Worm (Caenorhabditis elegans) whole organism, L2 larva: ENCODE results near the gene tbc-14.

Experiments
- C34F6.9 ChIP-seq: fragments of 150-350 bp; optimal IDR thresholded peaks from 2 replicates; lab custom pipeline; 2014; ENCODE audit warnings: missing biosample characterization, missing genetic modification characterization
- F13H6.1 ChIP-seq: sonication (generic microtip); optimal IDR thresholded peaks from 2 replicates; lab custom pipeline; 2016; ENCODE audit warnings: missing genetic modification characterization, missing compliant biosample characterization
- Y55F3AM.14 ChIP-seq: fragments of 200-800 bp; sonication (Bioruptor generic); optimal IDR thresholded peaks from 2 replicates; lab custom pipeline; 2018; ENCODE audit warnings: mild to moderate bottlenecking, missing genetic modification characterization, missing compliant biosample characterization
- alr-1 ChIP-seq: fragments of 150-350 bp; optimal IDR thresholded peaks from 2 replicates; lab custom pipeline; 2014; ENCODE audit warnings: missing biosample characterization, missing genetic modification characterization
- aly-2 ChIP-seq: fragments of 150-350 bp; optimal IDR thresholded peaks from 2 replicates; lab custom pipeline; 2014; ENCODE audit warnings: missing biosample characterization, missing genetic modification characterization
- ama-1 ChIP-seq: fragments of 150-350 bp; optimal IDR thresholded peaks from 2 replicates; lab custom pipeline; 2018; ENCODE audit warnings: inconsistent platforms
- blmp-1 ChIP-seq: sonication (generic microtip); optimal IDR thresholded peaks from 2 replicates; lab custom pipeline; 2017; ENCODE audit warnings: missing genetic modification characterization, mild to moderate bottlenecking, missing compliant biosample characterization, antibody characterized with exemption, moderate library complexity; ENCODE audit not compliant: insufficient read depth
- ceh-82 ChIP-seq: fragments of 150-350 bp; optimal IDR thresholded peaks from 2 replicates; lab custom pipeline; 2014; ENCODE audit warnings: missing biosample characterization, missing genetic modification characterization
- crh-2 ChIP-seq: sonication (generic microtip); optimal IDR thresholded peaks from 2 replicates; lab custom pipeline; 2017; ENCODE audit warnings: missing biosample characterization, missing genetic modification characterization
- dmd-4 ChIP-seq: sonication (generic microtip); optimal IDR thresholded peaks from 2 replicates; lab custom pipeline; 2017; ENCODE audit warnings: missing biosample characterization, missing genetic modification characterization
- egl-27 ChIP-seq: sonication (generic microtip); optimal IDR thresholded peaks from 3 replicates; lab custom pipeline; 2017; ENCODE audit warnings: missing biosample characterization, missing genetic modification reagents, missing genetic modification characterization
- elt-3 ChIP-seq: sonication (generic microtip); optimal IDR thresholded peaks from 2 replicates; lab custom pipeline; 2017; ENCODE audit warnings: missing biosample characterization, missing genetic modification characterization
- fos-1 ChIP-seq: fragments of 150-350 bp; optimal IDR thresholded peaks from 2 replicates; lab custom pipeline; 2014; ENCODE audit warnings: missing biosample characterization, missing genetic modification characterization
- gmeb-1 ChIP-seq: fragments of 150-350 bp; optimal IDR thresholded peaks from 2 replicates; lab custom pipeline; 2014; ENCODE audit warnings: missing biosample characterization, missing genetic modification characterization
- lin-13 ChIP-seq: fragments of 150-350 bp; optimal IDR thresholded peaks from 2 replicates; lab custom pipeline; 2014; ENCODE audit warnings: missing biosample characterization, missing genetic modification reagents, missing genetic modification characterization
- lsy-2 ChIP-seq, 2 experiments: fragments of 150-350 bp in 1 of 2; sonication (generic microtip) in 1 of 2; optimal IDR thresholded peaks; 2 replicates each; lab custom pipeline; 2014 to 2017; ENCODE audit warnings: missing biosample characterization in 2 of 2, missing genetic modification characterization in 2 of 2
- mbf-1 ChIP-seq: sonication (generic microtip); optimal IDR thresholded peaks from 2 replicates; lab custom pipeline; 2017; ENCODE audit warnings: missing biosample characterization, missing genetic modification characterization
- mdl-1 ChIP-seq, 2 experiments: fragments of 150-350 bp in 1 of 2; sonication (generic microtip) in 1 of 2; optimal IDR thresholded peaks; 2 replicates each; lab custom pipeline; 2017; ENCODE audit warnings: missing biosample characterization in 2 of 2, missing genetic modification characterization in 2 of 2
- nhr-10 ChIP-seq: sonication (generic microtip); optimal IDR thresholded peaks from 2 replicates; lab custom pipeline; 2017; ENCODE audit warnings: missing biosample characterization, missing genetic modification characterization
- nhr-11 ChIP-seq: fragments of 150-350 bp; optimal IDR thresholded peaks from 2 replicates; lab custom pipeline; 2014; ENCODE audit warnings: missing biosample characterization, missing genetic modification characterization
- nhr-12 ChIP-seq: fragments of 150-350 bp; optimal IDR thresholded peaks from 2 replicates; lab custom pipeline; 2014; ENCODE audit warnings: missing biosample characterization, missing genetic modification characterization
- nhr-129 ChIP-seq: fragments of 150-350 bp; optimal IDR thresholded peaks from 2 replicates; lab custom pipeline; 2014; ENCODE audit warnings: missing biosample characterization, missing genetic modification characterization
- nhr-21 ChIP-seq: fragments of 150-350 bp; optimal IDR thresholded peaks from 2 replicates; lab custom pipeline; 2014; ENCODE audit warnings: missing biosample characterization, missing genetic modification characterization
- nhr-23 ChIP-seq: fragments of 150-350 bp; optimal IDR thresholded peaks from 2 replicates; lab custom pipeline; 2014; ENCODE audit warnings: missing biosample characterization, missing genetic modification reagents, missing genetic modification characterization
- nhr-237 ChIP-seq: fragments of 150-350 bp; optimal IDR thresholded peaks from 2 replicates; lab custom pipeline; 2014; ENCODE audit warnings: missing biosample characterization, missing genetic modification characterization
- nhr-25 ChIP-seq: fragments of 150-350 bp; sonication (generic microtip); optimal IDR thresholded peaks from 3 replicates; lab custom pipeline; 2014; ENCODE audit warnings: missing biosample characterization, missing genetic modification characterization
- nhr-6 ChIP-seq: fragments of 150-350 bp; optimal IDR thresholded peaks from 2 replicates; lab custom pipeline; 2014; ENCODE audit warnings: missing biosample characterization, missing genetic modification characterization
- peb-1 ChIP-seq: fragments of 150-350 bp; optimal IDR thresholded peaks from 2 replicates; lab custom pipeline; 2014; ENCODE audit warnings: missing biosample characterization, missing genetic modification characterization
- sem-4 ChIP-seq: fragments of 150-350 bp; optimal IDR thresholded peaks from 2 replicates; lab custom pipeline; 2014; ENCODE audit warnings: missing biosample characterization, missing genetic modification reagents, missing genetic modification characterization
- skn-1 ChIP-seq: sonication (generic microtip); optimal IDR thresholded peaks from 2 replicates; lab custom pipeline; 2017; ENCODE audit warnings: missing biosample characterization, missing genetic modification characterization
- sma-3 ChIP-seq: sonication (generic microtip); optimal IDR thresholded peaks from 2 replicates; lab custom pipeline; 2016; ENCODE audit warnings: missing genetic modification reagents, missing genetic modification characterization, missing compliant biosample characterization
- sma-9 ChIP-seq, 2 experiments: fragments of 150-350 bp in 1 of 2; sonication (generic microtip) in 1 of 2; optimal IDR thresholded peaks; 2 replicates each; lab custom pipeline; 2014 to 2016; ENCODE audit warnings: missing genetic modification characterization in 2 of 2, mild to moderate bottlenecking in 1 of 2, missing biosample characterization in 1 of 2, missing compliant biosample characterization in 1 of 2, missing genetic modification reagents in 1 of 2, moderate library complexity in 1 of 2
- snpc-4 ChIP-seq: fragments of 150-350 bp; optimal IDR thresholded peaks from 2 replicates; lab custom pipeline; 2014; ENCODE audit warnings: missing biosample characterization, missing genetic modification characterization
- unc-39 ChIP-seq: fragments of 150-350 bp; optimal IDR thresholded peaks from 2 replicates; lab custom pipeline; 2014; ENCODE audit warnings: missing biosample characterization, missing genetic modification characterization
- unc-55 ChIP-seq: fragments of 150-350 bp; sonication (generic microtip); optimal IDR thresholded peaks from 3 replicates; lab custom pipeline; 2014; ENCODE audit warnings: missing biosample characterization, missing genetic modification reagents, missing genetic modification characterization
- unc-62 ChIP-seq: fragments of 150-350 bp; optimal IDR thresholded peaks from 2 replicates; lab custom pipeline; 2014; ENCODE audit warnings: missing biosample characterization, missing genetic modification reagents, missing genetic modification characterization
- zag-1 ChIP-seq: fragments of 150-350 bp; optimal IDR thresholded peaks from 2 replicates; lab custom pipeline; 2014; ENCODE audit warnings: missing biosample characterization, missing genetic modification characterization
- ztf-11 ChIP-seq: sonication (generic microtip); optimal IDR thresholded peaks from 2 replicates; lab custom pipeline; 2017; ENCODE audit warnings: missing biosample characterization, missing genetic modification characterization
- ztf-4 ChIP-seq: fragments of 150-350 bp; optimal IDR thresholded peaks from 2 replicates; lab custom pipeline; 2014; ENCODE audit warnings: missing biosample characterization, missing genetic modification characterization

tbc-14 gene

ce11 chrII:13477230-13477629 is 29.8 kb upstream of the tbc-14 start:
- TF ChIP-seq lsy-2 (tag; optimal IDR thresholded peaks at IDR 0.05; lab: Kevin White, UChicago) (peak; percentile 46 to 71), gmeb-1 (peak; percentile 77), lin-13 (GFP tag; lab: Kevin White, UChicago) (peak; percentile 29), ama-1 (lab: Kevin White, UChicago) (peak; percentile 5), ztf-11 (tag; lab: Kevin White, UChicago) (no peak), nhr-25 (tag; lab: Kevin White, UChicago) (peak; percentile 2), C34F6.9 (tag; lab: Kevin White, UChicago) (peak; percentile 73), alr-1 (tag; lab: Kevin White, UChicago) (no peak), nhr-23 (tag; lab: Kevin White, UChicago) (no peak), unc-55 (GFP tag; lab: Kevin White, UChicago) (peak; percentile 73), peb-1 (no peak), nhr-10 (tag; lab: Kevin White, UChicago) (no peak), crh-2 (peak; percentile 48), aly-2 (tag; lab: Kevin White, UChicago) (no peak), mbf-1 (no peak), sma-3 (GFP tag; lab: Kevin White, UChicago) (peak; percentile 44), F13H6.1 (peak; percentile 16), unc-62 (no peak), sem-4 (tag; lab: Kevin White, UChicago) (no peak), nhr-129 (peak; percentile 24), sma-9 (GFP tag; optimal IDR thresholded peaks at IDR 0.05; lab: Kevin White, UChicago) (peak; percentile 29), sma-9 (tag; optimal IDR thresholded peaks at IDR 0.05; lab: Kevin White, UChicago) (no peak), nhr-21 (tag; lab: Kevin White, UChicago) (peak; percentile 2)

- TF ChIP-seq nhr-237 (tag; lab: Kevin White, UChicago): no peak
- no peak for TF ChIP-seq dmd-4 (tag; lab: Kevin White, UChicago)
- TF ChIP-seq nhr-12 (tag; lab: Kevin White, UChicago): no peak
- no peak for TF ChIP-seq ama-1 (lab: Kevin White, UChicago)
- no peak for TF ChIP-seq sem-4 (tag; lab: Kevin White, UChicago)
- no peak for TF ChIP-seq fos-1 (tag; lab: Kevin White, UChicago)
- TF ChIP-seq aly-2 (tag; lab: Kevin White, UChicago): no peak
- no peak for TF ChIP-seq peb-1
- TF ChIP-seq skn-1 (tag; lab: Kevin White, UChicago): no peak
- TF ChIP-seq blmp-1 (tag; lab: Kevin White, UChicago): no peak
- TF ChIP-seq elt-3 (tag; lab: Kevin White, UChicago): no peak
- no peak for TF ChIP-seq unc-39
- TF ChIP-seq unc-62: no peak
- no peak for TF ChIP-seq nhr-25 (tag; lab: Kevin White, UChicago)
- no peak for TF ChIP-seq ceh-82
- TF ChIP-seq snpc-4 (tag; lab: Kevin White, UChicago): no peak
Observed at ce11 chrII:13472101-13472500, 24.7 kb upstream of the tbc-14 start, which contains the start of gene E01G4.5. Gene E01G4.5 (plus strand): TSS chrII:13472401.

DNA sequence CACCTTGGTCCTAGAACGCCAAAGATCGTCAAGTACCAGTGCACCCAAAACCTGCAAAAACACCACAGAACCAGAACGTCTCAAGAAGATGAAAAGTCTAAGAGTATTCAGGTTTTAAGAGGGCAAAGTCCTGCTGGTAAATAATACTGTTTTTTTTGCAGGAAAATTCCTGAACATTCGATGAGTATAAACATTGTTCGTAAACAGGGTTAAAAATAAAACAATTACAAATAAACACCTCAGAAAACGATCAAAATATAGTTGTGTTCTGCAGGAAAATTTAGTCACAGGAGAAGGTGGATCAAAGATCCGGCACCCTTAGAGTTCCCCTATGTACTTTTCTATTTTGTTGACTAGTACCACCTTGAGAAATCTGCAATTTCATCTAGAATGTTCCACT is 23.3 kb upstream of the tbc-14 start:
- TF ChIP-seq alr-1 (tag; lab: Kevin White, UChicago) (no peak), nhr-10 (tag; lab: Kevin White, UChicago) (no peak), Y55F3AM.14 (GFP tag; lab: Kevin White, UChicago) (no peak), zag-1 (tag; lab: Kevin White, UChicago) (no peak)

DNA sequence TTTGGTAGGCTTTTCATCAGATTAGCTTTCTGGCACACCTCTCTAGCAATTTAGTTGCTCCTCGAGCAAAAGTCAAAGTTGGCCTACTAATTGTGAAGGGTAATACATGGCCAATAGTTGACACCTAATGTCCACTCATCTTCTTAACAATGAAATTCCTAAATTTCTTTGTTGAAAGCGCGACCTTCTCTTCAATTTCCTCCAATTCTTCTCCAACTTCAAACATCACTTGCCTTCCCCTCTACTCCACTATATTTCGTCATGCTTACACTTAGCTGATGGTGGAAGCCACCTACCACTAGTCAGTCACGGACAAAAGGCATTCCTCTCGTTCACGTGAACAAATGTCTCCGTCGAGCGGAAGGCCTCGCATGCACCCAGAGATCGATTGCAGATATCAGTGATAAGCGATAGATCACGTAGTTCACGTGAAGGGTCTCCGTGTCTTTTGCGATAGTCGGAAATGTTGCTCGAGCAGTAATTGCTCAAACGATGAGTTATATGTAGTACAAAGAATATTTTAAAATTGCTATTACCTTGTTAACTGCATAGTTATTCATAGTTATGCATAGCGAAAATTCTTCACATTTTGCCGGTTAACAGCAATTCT is 21.8 kb upstream of the tbc-14 start, which contains the start of gene E01G4.3:
Gene E01G4.3 (minus strand): TSS at position 560 of the 610 bp plus-strand sequence.
- TF ChIP-seq sma-3 (GFP tag; lab: Kevin White, UChicago) (peak; percentile 59), Y55F3AM.14 (GFP tag; lab: Kevin White, UChicago) (peak; percentile 12), nhr-21 (tag; lab: Kevin White, UChicago) (peak; percentile 91), mdl-1 (tag; optimal IDR thresholded peaks at IDR 0.05; lab: Kevin White, UChicago) (peak; percentile 43), gmeb-1 (peak; percentile 44), fos-1 (tag; lab: Kevin White, UChicago) (peak; percentile 88), C34F6.9 (tag; lab: Kevin White, UChicago) (peak; percentile 63), nhr-129 (peak; percentile 97), blmp-1 (tag; lab: Kevin White, UChicago) (peak; percentile 27), nhr-11 (tag; lab: Kevin White, UChicago) (no peak), snpc-4 (tag; lab: Kevin White, UChicago) (no peak), nhr-6 (no peak), ztf-4 (tag; lab: Kevin White, UChicago) (no peak), ceh-82 (no peak), crh-2 (peak; percentile 77), F13H6.1 (peak; percentile 80), nhr-25 (tag; lab: Kevin White, UChicago) (peak; percentile 82), egl-27 (tag; lab: Kevin White, UChicago) (peak; percentile 80), ztf-11 (tag; lab: Kevin White, UChicago) (no peak), sma-9 (GFP tag; optimal IDR thresholded peaks at IDR 0.05; lab: Kevin White, UChicago) (peak; percentile 98), sma-9 (tag; optimal IDR thresholded peaks at IDR 0.05; lab: Kevin White, UChicago) (no peak), lsy-2 (tag; optimal IDR thresholded peaks at IDR 0.05; lab: Kevin White, UChicago) (peak in 1 of 2 experiments; percentile 59), sem-4 (tag; lab: Kevin White, UChicago) (no peak), unc-55 (GFP tag; lab: Kevin White, UChicago) (no peak)
